Fruit fly (Drosophila melanogaster): Measurements from ENCODE around the gene CG13005.
A peak's percentile ranks its signal among the peaks of the same experiment; 100 is the strongest.

Gene CG13005

DNA sequence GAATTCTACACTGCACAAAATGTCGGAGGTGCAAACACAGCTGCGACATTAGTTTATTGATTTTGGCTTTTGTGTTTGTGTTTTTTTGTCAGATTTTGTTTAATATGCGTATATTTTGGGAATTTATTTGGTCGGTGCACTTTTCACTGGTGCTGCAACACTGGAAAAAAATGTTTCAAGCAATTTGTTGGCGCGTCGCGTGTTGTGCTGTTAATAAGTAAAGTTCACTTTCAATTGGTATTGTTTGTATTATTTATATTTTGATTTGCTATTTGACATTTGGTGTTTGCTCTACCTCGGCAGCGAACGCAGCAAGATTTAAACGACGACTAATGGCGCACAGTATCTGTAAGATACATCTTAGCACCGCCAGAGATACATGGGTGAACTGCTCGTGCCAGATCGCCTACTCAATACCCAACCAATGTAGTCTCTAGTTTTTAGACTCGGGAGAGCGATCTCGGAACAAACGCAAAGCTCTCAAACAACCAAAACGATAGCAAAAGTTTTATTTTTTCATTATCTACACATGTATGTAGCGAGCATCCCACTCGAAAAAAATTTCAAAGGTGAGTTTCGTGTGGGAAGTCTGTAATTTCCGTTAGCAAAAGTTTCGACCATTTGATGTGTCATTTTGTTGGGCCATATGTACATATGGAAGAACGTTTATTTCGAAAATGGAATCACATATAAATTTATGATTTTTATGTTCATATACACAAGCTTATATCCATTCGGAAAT, 21.1 kb upstream of the CG13005 start (continued):
- TF ChIP-seq CG31224 (GFP tag; IDR thresholded peaks at IDR 0.05) (peak; percentile 27; the same call in 1 of the 2 replicates), lola (GFP tag; optimal IDR thresholded peaks at IDR 0.05) (peak in 1 of 3 experiments; percentile 21), CG14860 (GFP tag; IDR thresholded peaks at IDR 0.05; ENCODE audit: partially characterized antibody) (no peak), CG32772 (GFP tag; IDR thresholded peaks at IDR 0.05) (0 out of 2 replicates have a peak, but pooled peaks have one; percentile 25), Bgb (GFP tag; IDR thresholded peaks at IDR 0.05; ENCODE audit: partially characterized antibody) (no peak), trh (GFP tag; optimal IDR thresholded peaks at IDR 0.05) (no peak), da (GFP tag; optimal IDR thresholded peaks at IDR 0.05) (peak; percentile 24), gcm (GFP tag; optimal IDR thresholded peaks at IDR 0.05) (no peak), CG10654 (GFP tag; optimal IDR thresholded peaks at IDR 0.05) (no peak), sob (GFP tag; IDR thresholded peaks at IDR 0.05) (peak; percentile 45), grn (GFP tag; optimal IDR thresholded peaks at IDR 0.05) (peak; percentile 14), CG11723 (GFP tag; optimal IDR thresholded peaks at IDR 0.05) (peak; percentile 21), CG13894 (tag; optimal IDR thresholded peaks at IDR 0.05) (peak; percentile 74), tgo (GFP tag; IDR thresholded peaks at IDR 0.05) (peak; percentile 61; the same call in 2 of the 3 replicates), Asciz (GFP tag; optimal IDR thresholded peaks at IDR 0.05) (peak; percentile 25), kah (GFP tag; optimal IDR thresholded peaks at IDR 0.05) (no peak), run (tag; optimal IDR thresholded peaks at IDR 0.05) (peak; percentile 37), D19B (GFP tag; optimal IDR thresholded peaks at IDR 0.05) (peak; percentile 14), CG9437 (GFP tag; optimal IDR thresholded peaks at IDR 0.05) (peak; percentile 23), CG8281 (tag; optimal IDR thresholded peaks at IDR 0.05) (no peak), Bdp1 (GFP tag; optimal IDR thresholded peaks at IDR 0.05) (peak; percentile 10), CG16813 (GFP tag; IDR thresholded peaks at IDR 0.05; ENCODE audit: partially characterized antibody) (no peak), slp2 (GFP tag; optimal IDR thresholded peaks at IDR 0.05) (peak; percentile 53), pb (GFP tag; optimal IDR thresholded peaks at IDR 0.05) (no peak), pfk (GFP tag; optimal IDR thresholded peaks at IDR 0.05) (no peak), corto (GFP tag; optimal IDR thresholded peaks at IDR 0.05) (no peak), Blimp-1 (GFP tag; optimal IDR thresholded peaks at IDR 0.05) (peak; percentile 28), Dp (GFP tag; optimal IDR thresholded peaks at IDR 0.05) (no peak), CG3407 (GFP tag; optimal IDR thresholded peaks at IDR 0.05) (no peak), CG4360 (GFP tag; IDR thresholded peaks at IDR 0.05) (no peak), klu (GFP tag; IDR thresholded peaks at IDR 0.05) (no peak), tll (GFP tag; optimal IDR thresholded peaks at IDR 0.05) (no peak), CG18011 (GFP tag; optimal IDR thresholded peaks at IDR 0.05) (peak; percentile 14), Dad (GFP tag; optimal IDR thresholded peaks at IDR 0.05) (no peak), so (GFP tag; IDR thresholded peaks at IDR 0.05) (peak; percentile 55; the same call in 1 of the 3 replicates), CG8924 (tag; optimal IDR thresholded peaks at IDR 0.05) (peak; percentile 31), CG11504 (tag; optimal IDR thresholded peaks at IDR 0.05) (peak; percentile 60), shn (GFP tag; optimal IDR thresholded peaks at IDR 0.05) (peak; percentile 30), Rx (GFP tag; IDR thresholded peaks at IDR 0.05) (peak; percentile 52; the same call in 1 of the 2 replicates), salm (tag; optimal IDR thresholded peaks at IDR 0.05) (peak; percentile 30), unpg (GFP tag; optimal IDR thresholded peaks at IDR 0.05) (peak; percentile 63), nom (GFP tag; optimal IDR thresholded peaks at IDR 0.05) (no peak), Sox100B (GFP tag; optimal IDR thresholded peaks at IDR 0.05) (peak; percentile 50), NFAT (GFP tag; IDR thresholded peaks at IDR 0.05) (0 out of 2 replicates have a peak, but pooled peaks have one; percentile 23), CG34376 (GFP tag; optimal IDR thresholded peaks at IDR 0.05) (peak; percentile 32), CG17186 (GFP tag; optimal IDR thresholded peaks at IDR 0.05) (no peak), stwl (tag; optimal IDR thresholded peaks at IDR 0.05) (no peak), Fer2 (tag; optimal IDR thresholded peaks at IDR 0.05) (no peak)

All from whole organism, embryonic.